Fruit fly (Drosophila melanogaster): ENCODE data around the gene Abp1.
A peak's percentile ranks its signal among the peaks of the same experiment; 100 is the strongest.

- TF ChIP-seq cic (GFP tag; optimal IDR thresholded peaks at IDR 0.05) (no peak), CG7101 (tag; optimal IDR thresholded peaks at IDR 0.05) (peak; percentile 70), Mnt (GFP tag; optimal IDR thresholded peaks at IDR 0.05) (no peak), cnc (optimal IDR thresholded peaks at IDR 0.05) (no peak), CG5204 (GFP tag; optimal IDR thresholded peaks at IDR 0.05) (peak; percentile 20), CG1620 (GFP tag; optimal IDR thresholded peaks at IDR 0.05) (no peak)
These were observed 35.8 kb downstream of the Abp1 start, which contains the start of the genes JMJD7 and CG10738 for dm6 chr3L:13450177-13450793.

Measured in whole organism, adult.